Fruit fly (Drosophila melanogaster) whole organism, adult: ENCODE results near the gene Ppi1.
A peak's percentile ranks its signal among the peaks of the same experiment; 100 is the strongest.

Experiments used
- CG11617 ChIP-seq: fragments of 200-800 bp; sonication (Bioruptor generic); optimal IDR thresholded peaks from 2 replicates; lab custom pipeline; 2017; ENCODE audit warnings: mild to moderate bottlenecking, missing biosample characterization, missing genetic modification reagents, missing genetic modification characterization
- CG12768 ChIP-seq: fragments of 200-800 bp; sonication (Bioruptor generic); optimal IDR thresholded peaks from 2 replicates; lab custom pipeline; 2017; ENCODE audit warnings: missing biosample characterization, missing genetic modification characterization, mild to moderate bottlenecking, moderate library complexity, missing genetic modification reagents
- CG14711 ChIP-seq: fragments of 200-800 bp; sonication (Bioruptor generic); optimal IDR thresholded peaks from 2 replicates; lab custom pipeline; 2018; ENCODE audit warnings: missing biosample characterization, mild to moderate bottlenecking, missing genetic modification characterization, moderate library complexity
- CG1620 ChIP-seq: fragments of 200-800 bp; sonication (Bioruptor generic); optimal IDR thresholded peaks from 2 replicates; lab custom pipeline; 2016; ENCODE audit warnings: missing biosample characterization, missing genetic modification characterization
- CG33017 ChIP-seq: fragments of 200-800 bp; sonication (Bioruptor generic); optimal IDR thresholded peaks from 2 replicates; lab custom pipeline; 2018; ENCODE audit warnings: missing biosample characterization, mild to moderate bottlenecking, missing genetic modification characterization, moderate library complexity
- CG5204 ChIP-seq: fragments of 200-800 bp; sonication (Bioruptor generic); optimal IDR thresholded peaks from 2 replicates; lab custom pipeline; 2016; ENCODE audit warnings: missing biosample characterization, missing genetic modification characterization
- CG7045 ChIP-seq: fragments of 200-800 bp; sonication (Bioruptor generic); optimal IDR thresholded peaks from 2 replicates; lab custom pipeline; 2017; ENCODE audit warnings: missing biosample characterization, mild to moderate bottlenecking, missing genetic modification characterization
- CG7101 ChIP-seq: fragments of 200-800 bp; sonication (Bioruptor generic); optimal IDR thresholded peaks from 2 replicates; lab custom pipeline; 2018; ENCODE audit warnings: missing biosample characterization, mild to moderate bottlenecking, missing genetic modification characterization, moderate library complexity
- Clk ChIP-seq: fragments of 200-800 bp; sonication (Bioruptor generic); optimal IDR thresholded peaks from 2 replicates; lab custom pipeline; 2017; ENCODE audit warnings: missing biosample characterization, missing genetic modification characterization
- Crg-1 ChIP-seq: fragments of 200-800 bp; sonication (Bioruptor generic); optimal IDR thresholded peaks from 2 replicates; lab custom pipeline; 2016; ENCODE audit warnings: missing biosample characterization, missing genetic modification characterization
- Hr96 ChIP-seq: fragments of 200-800 bp; sonication (Bioruptor generic); optimal IDR thresholded peaks from 2 replicates; lab custom pipeline; 2016; ENCODE audit warnings: missing biosample characterization, missing genetic modification characterization
- Mnt ChIP-seq: fragments of 200-800 bp; sonication (Bioruptor generic); optimal IDR thresholded peaks from 2 replicates; lab custom pipeline; 2016; ENCODE audit warnings: missing biosample characterization, mild to moderate bottlenecking, missing genetic modification characterization
- bab1 ChIP-seq: fragments of 200-800 bp; sonication (Bioruptor generic); optimal IDR thresholded peaks from 3 replicates; lab custom pipeline; 2019; ENCODE audit warnings: missing biosample characterization, mild to moderate bottlenecking, missing genetic modification characterization, moderate library complexity
- cic ChIP-seq: fragments of 200-800 bp; sonication (Bioruptor generic); optimal IDR thresholded peaks from 2 replicates; lab custom pipeline; 2017; ENCODE audit warnings: missing biosample characterization, mild to moderate bottlenecking, missing genetic modification characterization, moderate library complexity
- cnc ChIP-seq, 2 experiments: fragments of >200 bp; optimal IDR thresholded peaks; 2 replicates each; lab custom pipeline; 2017
- kay ChIP-seq: fragments of 200-800 bp; sonication (Bioruptor generic); peaks from one replicate; lab custom pipeline; 2016; ENCODE audit warnings: missing biosample characterization, missing genetic modification characterization, borderline replicate concordance
- ovo ChIP-seq: fragments of 200-800 bp; sonication (Bioruptor generic); optimal IDR thresholded peaks from 2 replicates; lab custom pipeline; 2016; ENCODE audit warnings: missing biosample characterization, missing genetic modification characterization
- pad ChIP-seq: fragments of 200-800 bp; sonication (Bioruptor generic); optimal IDR thresholded peaks from 3 replicates; lab custom pipeline; 2017; ENCODE audit warnings: missing biosample characterization, missing genetic modification characterization, mild to moderate bottlenecking, moderate library complexity, missing genetic modification reagents
- tj ChIP-seq: fragments of 200-800 bp; sonication (Bioruptor generic); optimal IDR thresholded peaks from 3 replicates; lab custom pipeline; 2017; ENCODE audit warnings: missing biosample characterization, mild to moderate bottlenecking, missing genetic modification characterization, moderate library complexity
- toe ChIP-seq: fragments of 200-800 bp; sonication (Bioruptor generic); optimal IDR thresholded peaks from 2 replicates; lab custom pipeline; 2016; ENCODE audit warnings: missing biosample characterization, missing genetic modification characterization

The Ppi1 gene

DNA sequence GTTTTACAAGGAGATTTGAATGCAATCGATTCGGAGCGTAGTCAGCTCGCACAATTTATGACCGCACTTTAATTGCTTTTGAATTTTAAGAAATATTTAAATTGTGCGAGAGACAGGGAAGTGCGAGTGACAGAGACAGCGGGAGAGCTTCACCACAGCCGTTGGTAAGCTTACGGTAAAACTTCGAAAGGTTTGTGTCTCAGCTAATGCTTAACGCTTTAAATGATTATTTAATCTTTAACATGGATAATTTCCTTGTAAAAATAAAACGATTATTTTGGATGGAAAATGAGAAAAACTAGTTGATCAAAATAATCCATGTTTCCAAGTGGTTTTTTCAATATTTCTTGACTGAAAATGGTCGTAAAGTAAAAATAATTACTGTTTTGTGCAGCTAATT, 21.7 kb upstream of the Ppi1 start:
- no peak for TF ChIP-seq CG7045
- TF ChIP-seq Mnt (GFP tag; lab: Kevin White, UChicago): no peak
- no peak for TF ChIP-seq ovo (GFP tag; lab: Kevin White, UChicago)
- no peak for TF ChIP-seq cnc (optimal IDR thresholded peaks at IDR 0.05; lab: Kevin White, UChicago)
- no peak for TF ChIP-seq CG33017 (tag; lab: Kevin White, UChicago)
- TF ChIP-seq CG7101 (tag; lab: Kevin White, UChicago): no peak

DNA sequence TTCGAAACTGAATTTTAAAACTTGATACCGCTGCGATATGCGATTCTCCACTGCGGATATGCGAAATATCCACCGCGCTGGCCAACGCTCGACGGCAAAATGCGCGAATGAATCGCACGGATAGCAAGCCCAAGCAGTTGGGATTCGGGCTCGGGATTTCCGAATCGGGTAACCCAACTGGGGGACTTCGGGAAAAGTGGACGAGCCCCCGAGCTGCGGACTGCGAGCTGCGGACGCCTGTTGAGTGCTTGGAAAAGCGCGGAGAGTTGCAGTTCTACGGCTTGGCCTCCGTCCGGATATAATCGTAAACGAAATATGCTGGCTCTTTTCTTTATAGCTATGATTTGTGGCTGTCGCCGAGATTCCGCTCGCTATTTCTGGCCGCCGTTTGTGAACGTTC, 20.6 kb upstream of the Ppi1 start, which contains the start of gene AdoR:
AdoR (minus strand) TSS at position 101 of the 400 bp plus-strand sequence.
- no peak for TF ChIP-seq cnc (optimal IDR thresholded peaks at IDR 0.05; lab: Kevin White, UChicago)
- no peak for TF ChIP-seq kay
- TF ChIP-seq tj (GFP tag; lab: Kevin White, UChicago): no peak
- no peak for TF ChIP-seq pad (GFP tag; lab: Kevin White, UChicago)

DNA sequence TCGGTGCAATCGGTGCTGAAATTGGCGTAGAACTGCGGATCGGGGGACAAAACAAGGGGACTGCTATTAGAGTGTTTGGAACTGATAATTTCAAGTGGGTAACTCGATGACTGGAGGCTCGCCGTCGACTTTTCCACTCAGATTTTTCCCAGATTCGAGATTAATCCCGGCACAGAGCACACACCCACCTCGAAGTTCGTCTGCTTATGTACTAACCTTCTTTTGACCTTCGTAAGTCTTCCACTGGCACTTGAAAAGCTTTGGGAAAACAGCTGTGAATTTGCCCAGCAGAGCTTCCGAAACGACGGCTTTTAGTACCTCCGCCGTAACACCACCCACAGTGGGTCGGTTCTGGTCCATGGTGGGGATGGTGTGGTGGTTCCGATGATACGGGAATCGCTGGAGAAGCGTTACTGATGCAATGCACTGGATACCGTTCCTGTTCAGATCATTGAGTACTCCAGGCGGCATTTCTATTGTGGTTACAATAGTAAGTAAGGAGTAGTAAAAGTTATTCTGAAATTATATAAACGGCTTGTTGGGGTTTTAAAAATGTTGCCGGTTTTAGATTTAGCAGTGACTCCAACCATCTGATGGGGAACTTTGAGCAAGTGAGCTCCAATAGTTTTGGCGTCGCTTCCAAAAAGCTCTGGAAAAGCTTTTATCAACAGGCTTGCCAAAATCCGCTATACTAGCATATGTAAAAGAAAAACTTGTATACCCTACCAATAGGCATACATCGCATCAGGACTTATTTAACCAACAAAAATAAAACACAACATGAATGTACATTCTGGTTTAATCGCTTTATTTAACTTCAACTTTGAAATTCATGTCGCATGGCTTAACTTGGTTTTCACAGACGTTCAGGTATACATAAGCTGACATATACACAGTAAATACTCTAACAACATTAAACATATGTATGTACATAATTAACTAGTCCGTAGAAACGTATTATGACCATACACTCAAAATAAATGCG, 5.4 kb upstream of the Ppi1 start, which contains the start of gene Tpi:
Tpi (minus strand) TSS at position 537 of the 985 bp plus-strand sequence.
- TF ChIP-seq CG11617 (GFP tag; lab: Kevin White, UChicago) (peak; percentile 8), CG12768 (GFP tag; lab: Kevin White, UChicago) (peak; percentile 41), ovo (GFP tag; lab: Kevin White, UChicago) (peak; percentile 50), cnc (optimal IDR thresholded peaks at IDR 0.05; lab: Kevin White, UChicago) (no peak), pad (GFP tag; lab: Kevin White, UChicago) (peak; percentile 71), CG7101 (tag; lab: Kevin White, UChicago) (peak; percentile 33), CG1620 (peak; percentile 12), Clk (no peak), kay (no peak), toe (no peak), CG5204 (GFP tag; lab: Kevin White, UChicago) (no peak), CG14711 (peak; percentile 38), CG7045 (no peak), Hr96 (GFP tag; lab: Kevin White, UChicago) (no peak), CG33017 (tag; lab: Kevin White, UChicago) (peak; percentile 32), cic (GFP tag; lab: Kevin White, UChicago) (no peak), Mnt (GFP tag; lab: Kevin White, UChicago) (no peak), bab1 (GFP tag; lab: Kevin White, UChicago) (peak; percentile 57), Crg-1 (GFP tag; lab: Kevin White, UChicago) (no peak), tj (GFP tag; lab: Kevin White, UChicago) (peak; percentile 24)

DNA sequence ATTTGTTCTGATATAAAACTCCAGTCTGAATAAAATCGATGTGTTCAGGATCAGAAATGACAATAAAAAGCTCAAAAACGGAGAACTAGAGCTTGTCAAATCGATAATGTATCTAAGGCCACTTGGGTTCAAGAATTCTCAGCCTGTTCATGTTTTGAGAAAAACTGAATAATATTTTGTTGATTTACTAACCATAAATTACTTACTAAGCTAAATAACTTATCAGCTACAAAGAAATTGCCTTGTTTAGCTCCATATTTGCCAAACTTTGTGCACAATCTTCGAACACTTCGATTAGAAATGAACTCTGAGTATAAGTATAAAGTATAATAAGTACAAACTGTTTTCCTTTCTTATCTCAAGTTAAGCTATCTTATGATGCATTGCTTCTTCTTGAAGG, 3.4 kb upstream of the Ppi1 start, which contains the start of gene CG31029:
CG31029 (minus strand) TSS at position 101 of the 400 bp plus-strand sequence.
- TF ChIP-seq CG12768 (GFP tag; lab: Kevin White, UChicago) (no peak), cnc (optimal IDR thresholded peaks at IDR 0.05; lab: Kevin White, UChicago) (no peak), Crg-1 (GFP tag; lab: Kevin White, UChicago) (no peak), Clk (no peak), CG11617 (GFP tag; lab: Kevin White, UChicago) (no peak), CG14711 (no peak), pad (GFP tag; lab: Kevin White, UChicago) (no peak), CG5204 (GFP tag; lab: Kevin White, UChicago) (no peak)

DNA sequence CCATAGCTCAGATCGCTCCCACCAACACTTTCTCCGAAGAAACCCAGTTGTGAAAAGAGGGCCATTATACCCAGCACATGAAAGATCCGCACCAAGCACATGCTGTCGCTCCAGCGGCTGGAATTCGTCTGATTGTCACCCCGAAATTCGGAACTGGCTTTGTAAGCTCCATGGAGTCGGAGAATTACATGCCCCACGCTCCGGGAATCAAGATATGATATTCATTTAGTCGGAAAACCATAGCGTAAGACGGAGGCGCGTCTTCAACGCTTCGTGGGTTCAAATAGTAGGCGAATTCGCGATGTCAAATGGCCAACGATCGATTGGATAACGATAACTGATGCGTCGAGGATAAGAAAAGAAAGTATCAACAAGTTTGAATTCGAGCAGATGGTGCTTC, 4.3 kb downstream of the Ppi1 start, which contains the start of gene CG45073:
CG45073 (minus strand) TSS at position 101 of the 400 bp plus-strand sequence.
- TF ChIP-seq Crg-1 (GFP tag; lab: Kevin White, UChicago) (no peak), CG12768 (GFP tag; lab: Kevin White, UChicago) (no peak), Clk (no peak), CG5204 (GFP tag; lab: Kevin White, UChicago) (no peak), bab1 (GFP tag; lab: Kevin White, UChicago) (no peak), Mnt (GFP tag; lab: Kevin White, UChicago) (no peak), cnc (optimal IDR thresholded peaks at IDR 0.05; lab: Kevin White, UChicago) (no peak), cic (GFP tag; lab: Kevin White, UChicago) (no peak), CG11617 (GFP tag; lab: Kevin White, UChicago) (no peak), CG7101 (tag; lab: Kevin White, UChicago) (no peak), Hr96 (GFP tag; lab: Kevin White, UChicago) (no peak), tj (GFP tag; lab: Kevin White, UChicago) (no peak)

DNA sequence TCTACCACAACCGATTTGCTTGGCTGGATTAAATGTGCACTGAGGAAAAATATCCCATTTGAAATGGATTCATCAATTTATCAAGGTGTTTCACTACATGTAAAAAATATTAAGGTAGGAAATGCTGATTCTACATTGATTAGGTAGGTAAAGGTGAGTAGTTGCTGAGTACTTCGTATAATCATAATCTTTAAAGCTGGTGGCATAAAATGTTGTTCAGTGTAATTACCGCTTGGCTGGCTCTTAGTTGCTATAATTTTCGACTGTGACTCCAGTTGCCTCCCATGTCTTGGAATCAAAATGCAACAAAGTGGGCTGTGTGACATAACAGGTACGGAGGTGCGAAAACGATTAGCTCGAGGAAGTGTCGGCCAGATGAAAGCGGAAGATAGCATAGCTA, 5.8 kb downstream of the Ppi1 start, which contains the start of gene CG45072:
CG45072 (minus strand) TSS at position 101 of the 400 bp plus-strand sequence.
- TF ChIP-seq CG33017 (tag; lab: Kevin White, UChicago): no peak
- no peak for TF ChIP-seq CG11617 (GFP tag; lab: Kevin White, UChicago)
- TF ChIP-seq CG12768 (GFP tag; lab: Kevin White, UChicago): no peak
- no peak for TF ChIP-seq toe
- TF ChIP-seq kay: no peak
- TF ChIP-seq CG1620: no peak
- TF ChIP-seq Clk: no peak
- no peak for TF ChIP-seq CG5204 (GFP tag; lab: Kevin White, UChicago)
- TF ChIP-seq Hr96 (GFP tag; lab: Kevin White, UChicago): no peak
- no peak for TF ChIP-seq CG7101 (tag; lab: Kevin White, UChicago)
- TF ChIP-seq pad (GFP tag; lab: Kevin White, UChicago): no peak
- TF ChIP-seq bab1 (GFP tag; lab: Kevin White, UChicago): no peak
- no peak for TF ChIP-seq CG7045
